Worm (Caenorhabditis elegans) whole organism, early embryonic: ENCODE results near the gene B0361.11.

Experiments used
- B0310.2 ChIP-seq: sonication (generic microtip); optimal IDR thresholded peaks from 2 replicates; lab custom pipeline; 2016; ENCODE audit warnings: mild to moderate bottlenecking, missing genetic modification characterization, missing compliant biosample characterization
- F13C5.2 ChIP-seq: sonication (generic microtip); optimal IDR thresholded peaks from 2 replicates; lab custom pipeline; 2017; ENCODE audit warnings: mild to moderate bottlenecking, missing genetic modification characterization, inconsistent platforms, missing compliant biosample characterization
- aly-1 ChIP-seq: sonication (generic microtip); optimal IDR thresholded peaks from 2 replicates; lab custom pipeline; 2016; ENCODE audit warnings: missing genetic modification characterization, missing compliant biosample characterization
- ama-1 ChIP-seq: fragments of 150-350 bp; optimal IDR thresholded peaks from 2 replicates; lab custom pipeline; 2014
- ceh-13 ChIP-seq: fragments of 200-800 bp; sonication (Bioruptor generic); optimal IDR thresholded peaks from 2 replicates; lab custom pipeline; 2018; ENCODE audit warnings: mild to moderate bottlenecking, missing genetic modification characterization, missing compliant biosample characterization
- ceh-36 ChIP-seq: sonication (generic microtip); optimal IDR thresholded peaks from 2 replicates; lab custom pipeline; 2016; ENCODE audit warnings: missing genetic modification characterization, inconsistent platforms, missing compliant biosample characterization
- ets-7 ChIP-seq: sonication (generic microtip); optimal IDR thresholded peaks from 2 replicates; lab custom pipeline; 2016; ENCODE audit warnings: missing genotype, missing genetic modification characterization, missing compliant biosample characterization
- flt-1 ChIP-seq: fragments of 200-800 bp; sonication (Bioruptor generic); IDR thresholded peaks from 2 replicates; pipeline ENCODE4 v1.3.6; 2022; ENCODE audit warnings: missing genetic modification characterization, missing compliant biosample characterization
- hmbx-1 ChIP-seq: sonication (generic microtip); optimal IDR thresholded peaks from 2 replicates; lab custom pipeline; 2016; ENCODE audit warnings: mild to moderate bottlenecking, missing genetic modification characterization, missing compliant biosample characterization
- hmg-4 ChIP-seq: fragments of 200-800 bp; sonication (Bioruptor generic); optimal IDR thresholded peaks from 2 replicates; lab custom pipeline; 2018; ENCODE audit warnings: mild to moderate bottlenecking, missing genetic modification characterization, missing compliant biosample characterization
- hnd-1 ChIP-seq: sonication (generic microtip); optimal IDR thresholded peaks from 2 replicates; lab custom pipeline; 2016; ENCODE audit warnings: missing genetic modification characterization, missing compliant biosample characterization
- pes-1 ChIP-seq: fragments of 200-800 bp; sonication (Bioruptor generic); IDR thresholded peaks from 2 replicates; pipeline ENCODE4 v1.3.6; 2022; ENCODE audit warnings: missing genetic modification reagents, missing genetic modification characterization, missing compliant biosample characterization
- scrt-1 ChIP-seq: fragments of 200-800 bp; sonication (Bioruptor generic); IDR thresholded peaks from 2 replicates; pipeline ENCODE4 v1.3.6; 2022; ENCODE audit warnings: missing genetic modification characterization, missing compliant biosample characterization
- sea-1 ChIP-seq: fragments of 200-800 bp; sonication (Bioruptor generic); conservative IDR thresholded peaks from 2 replicates; pipeline ENCODE4 v1.3.6; 2022; ENCODE audit warnings: missing genetic modification characterization, missing compliant biosample characterization
- tbx-11 ChIP-seq: fragments of 200-800 bp; sonication (Bioruptor generic); IDR thresholded peaks from 2 replicates; pipeline ENCODE4 v1.3.6; 2022; ENCODE audit warnings: missing genetic modification characterization, missing compliant biosample characterization
- tbx-37 ChIP-seq: fragments of 200-800 bp; sonication (Bioruptor generic); conservative IDR thresholded peaks from 2 replicates; pipeline ENCODE4 v1.3.6; 2022; ENCODE audit warnings: missing genetic modification reagents, missing genetic modification characterization, missing compliant biosample characterization
- tra-4 ChIP-seq: sonication (generic microtip); optimal IDR thresholded peaks from 2 replicates; lab custom pipeline; 2017; ENCODE audit warnings: missing genetic modification characterization, missing compliant biosample characterization

Gene B0361.11

DNA sequence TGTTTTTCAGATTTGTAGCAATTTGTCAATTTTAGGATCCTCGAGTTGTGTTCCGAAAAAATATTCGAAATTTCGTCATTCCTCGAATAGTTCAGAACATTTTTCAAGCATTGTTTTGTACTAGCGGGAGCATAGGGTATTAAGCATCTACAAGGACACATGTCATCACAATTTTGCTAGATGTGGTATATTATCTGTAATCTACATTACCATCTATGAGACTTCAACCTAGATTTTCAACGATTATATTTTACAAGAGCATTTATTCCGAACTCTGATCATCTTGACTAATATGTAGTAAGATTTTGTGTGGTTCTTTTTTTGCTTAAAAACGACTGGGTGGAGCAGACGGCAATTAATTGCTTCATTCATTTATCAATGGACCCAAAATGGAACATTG is 14.4 kb upstream of the B0361.11 start:
- no peak for TF ChIP-seq pes-1 (GFP tag; lab: Robert Waterston, UW)
- no peak for TF ChIP-seq ets-7 (tag; lab: Kevin White, UChicago)
- no peak for TF ChIP-seq hmg-4 (GFP tag; lab: Kevin White, UChicago)
- TF ChIP-seq tbx-11 (GFP tag; lab: Robert Waterston, UW) = no peak
- no peak for TF ChIP-seq flt-1 (GFP tag; lab: Robert Waterston, UW)
- no peak for TF ChIP-seq F13C5.2
- TF ChIP-seq ceh-36 (tag; lab: Kevin White, UChicago) = no peak
- no peak for TF ChIP-seq hmbx-1 (tag; lab: Kevin White, UChicago)
- no peak for TF ChIP-seq hnd-1 (tag; lab: Kevin White, UChicago)
- TF ChIP-seq sea-1 (GFP tag; lab: Robert Waterston, UW) = no peak
- TF ChIP-seq ama-1 = no peak
- TF ChIP-seq tra-4 (tag; lab: Kevin White, UChicago) = no peak
- no peak for TF ChIP-seq scrt-1 (GFP tag; lab: Robert Waterston, UW)

DNA sequence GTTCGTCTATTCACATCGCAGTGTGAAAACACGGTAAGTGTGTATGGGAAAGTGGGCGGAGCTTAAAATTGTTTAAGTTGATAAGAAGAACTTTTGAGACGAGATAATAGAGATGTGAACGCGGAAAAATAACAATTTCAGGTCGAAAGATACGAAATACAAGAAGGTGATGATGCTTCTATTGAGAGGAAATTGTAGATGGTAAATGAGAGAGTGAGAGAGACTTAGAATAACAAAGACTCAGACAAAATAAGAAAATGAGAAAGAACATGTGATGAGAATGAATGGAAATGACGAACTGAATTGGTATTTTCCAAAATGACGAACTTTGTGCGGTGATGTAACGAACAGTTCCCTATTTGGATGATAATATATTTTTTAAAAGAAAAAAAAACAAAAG is 6.3 kb upstream of the B0361.11 start:
- TF ChIP-seq F13C5.2 (no peak), hnd-1 (tag; lab: Kevin White, UChicago) (no peak)

DNA sequence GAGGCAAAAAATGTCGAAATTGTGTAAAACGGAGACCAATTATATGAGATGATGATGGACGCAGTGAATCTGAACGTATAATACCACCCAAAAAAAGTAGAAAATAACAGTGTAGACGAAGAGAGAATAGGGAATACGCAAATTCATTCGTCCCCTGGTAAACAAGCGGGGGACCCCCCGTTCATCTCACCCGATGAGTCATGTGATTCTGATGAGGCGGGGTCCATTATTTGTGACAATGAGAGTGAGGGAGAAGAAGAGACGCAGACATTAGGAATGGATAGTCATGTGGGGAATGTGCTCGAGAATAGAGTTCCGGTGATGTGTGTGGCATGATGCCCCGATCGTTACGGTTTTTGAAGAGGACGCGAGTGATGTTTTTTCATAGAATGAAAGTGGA is 5.3 kb upstream of the B0361.11 start:
- TF ChIP-seq tra-4 (tag; lab: Kevin White, UChicago) (no peak), hmg-4 (GFP tag; lab: Kevin White, UChicago) (peak; percentile 75), F13C5.2 (peak; percentile 43), flt-1 (GFP tag; lab: Robert Waterston, UW) (0 out of 2 replicates have a peak, but pooled peaks have one; percentile 4)

DNA sequence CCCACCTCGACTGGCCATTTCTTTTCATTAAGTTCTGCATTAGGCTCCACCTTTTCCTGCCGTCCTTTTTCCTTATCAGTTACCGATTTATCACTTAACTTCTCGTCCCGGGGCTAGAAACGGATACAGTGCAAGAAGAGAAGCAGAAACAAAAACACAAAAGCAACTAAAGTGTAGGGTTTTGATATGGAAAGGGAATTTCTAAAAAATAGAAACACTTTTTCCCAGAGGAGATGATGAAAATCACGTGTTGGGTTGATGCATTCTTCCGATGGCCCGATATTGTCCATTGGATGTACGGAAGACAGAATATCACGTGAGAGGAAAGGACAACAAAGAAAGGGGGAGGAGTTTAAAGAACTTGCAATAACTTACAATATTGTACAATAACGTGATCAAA is 4.6 kb upstream of the B0361.11 start:
- TF ChIP-seq tbx-11 (GFP tag; lab: Robert Waterston, UW) = no peak
- no peak for TF ChIP-seq ceh-13 (GFP tag; lab: Kevin White, UChicago)
- no peak for TF ChIP-seq tra-4 (tag; lab: Kevin White, UChicago)
- no peak for TF ChIP-seq hnd-1 (tag; lab: Kevin White, UChicago)
- TF ChIP-seq sea-1 (GFP tag; lab: Robert Waterston, UW) = no peak
- TF ChIP-seq scrt-1 (GFP tag; lab: Robert Waterston, UW) = no peak
- TF ChIP-seq ceh-36 (tag; lab: Kevin White, UChicago) = no peak
- no peak for TF ChIP-seq hmg-4 (GFP tag; lab: Kevin White, UChicago)
- TF ChIP-seq aly-1 (tag; lab: Kevin White, UChicago) = no peak
- no peak for TF ChIP-seq F13C5.2
- TF ChIP-seq ets-7 (tag; lab: Kevin White, UChicago) = no peak

DNA sequence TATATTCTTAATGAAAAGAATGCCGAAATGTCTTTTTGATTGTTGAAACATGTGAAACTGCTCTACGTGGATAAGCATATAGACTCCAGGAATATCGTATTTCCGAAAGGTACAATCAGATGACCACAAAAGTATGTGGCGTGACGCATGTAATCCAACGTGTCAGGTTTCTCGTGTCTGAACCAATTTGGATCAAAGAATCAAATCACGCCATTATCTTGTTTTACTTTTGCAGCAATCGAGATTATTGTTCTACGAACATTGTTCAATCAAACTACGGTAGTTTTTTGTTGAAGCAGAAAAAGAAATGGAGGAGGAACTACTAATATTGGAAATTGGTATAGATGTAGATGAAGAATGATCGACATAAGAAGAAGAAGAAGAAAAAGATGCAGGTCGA is 3.7 kb upstream of the B0361.11 start:
- TF ChIP-seq ama-1 (no peak), pes-1 (GFP tag; lab: Robert Waterston, UW) (no peak), hmbx-1 (tag; lab: Kevin White, UChicago) (no peak), tbx-11 (GFP tag; lab: Robert Waterston, UW) (no peak), scrt-1 (GFP tag; lab: Robert Waterston, UW) (no peak), sea-1 (GFP tag; lab: Robert Waterston, UW) (no peak), ceh-36 (tag; lab: Kevin White, UChicago) (no peak), ceh-13 (GFP tag; lab: Kevin White, UChicago) (no peak)

DNA sequence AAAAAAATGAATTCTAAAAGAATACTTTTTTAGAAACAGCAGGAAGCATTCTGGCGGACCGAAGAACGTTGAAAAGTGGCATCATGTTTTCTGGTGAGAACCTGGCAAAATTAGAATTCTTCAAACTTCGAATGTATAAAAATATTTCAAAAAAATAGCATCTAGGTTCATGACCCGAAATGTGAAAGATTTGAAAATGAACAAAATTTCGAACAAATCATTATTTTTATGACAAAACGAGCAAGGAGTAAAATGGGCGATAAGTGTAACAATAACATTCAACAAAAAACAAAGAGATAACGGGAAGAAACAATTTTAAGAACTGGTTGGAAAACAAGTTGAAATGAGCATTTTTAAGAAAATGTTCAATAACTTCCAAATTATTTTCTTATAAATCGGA is 2.1 kb upstream of the B0361.11 start, which contains the start of gene psd-1:
TSS of gene psd-1 (minus strand) at position 101 of the 400 bp plus-strand sequence.
- no peak for TF ChIP-seq hmg-4 (GFP tag; lab: Kevin White, UChicago)
- no peak for TF ChIP-seq aly-1 (tag; lab: Kevin White, UChicago)
- no peak for TF ChIP-seq tbx-11 (GFP tag; lab: Robert Waterston, UW)

DNA sequence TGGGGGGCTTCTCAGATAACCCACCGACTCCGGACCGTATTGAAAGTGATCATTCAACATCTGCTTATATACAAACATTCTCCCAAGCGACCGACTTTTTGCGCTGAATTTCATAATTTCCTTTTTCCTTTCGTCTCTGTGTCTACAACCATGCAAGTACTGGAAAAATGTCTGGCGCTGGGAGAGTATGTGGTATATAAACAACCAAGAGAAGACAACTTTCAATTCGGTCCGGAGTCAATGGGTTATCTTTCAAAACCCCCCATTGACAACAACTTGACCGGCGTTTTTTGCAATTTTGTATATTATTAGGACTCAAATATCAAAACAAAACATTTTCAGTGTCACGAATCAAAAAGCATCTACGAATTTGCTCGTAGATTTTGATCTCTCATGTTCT is 1.1 kb downstream of the B0361.11 start:
- no peak for TF ChIP-seq sea-1 (GFP tag; lab: Robert Waterston, UW)

DNA sequence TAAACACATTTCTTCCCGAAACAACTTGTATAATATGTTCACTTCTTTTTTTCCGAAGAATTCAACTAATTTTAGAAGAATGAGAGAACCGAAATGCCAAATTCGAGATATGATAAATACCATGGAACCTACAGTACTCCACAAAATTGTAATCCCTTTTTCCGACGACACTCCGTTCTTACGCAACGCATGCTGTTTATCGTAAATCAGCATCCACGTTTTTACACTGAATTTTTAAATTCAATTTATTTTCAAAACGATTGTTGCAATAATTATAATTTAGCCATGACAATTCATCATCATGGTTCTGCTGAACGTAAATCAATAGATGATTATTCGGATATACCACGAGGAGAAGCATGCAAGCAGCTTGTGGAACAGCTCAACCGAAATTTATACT is 3.8 kb downstream of the B0361.11 start, which contains the start of gene B0361.3:
TSS of gene B0361.3 (plus strand) at position 284 of the 400 bp plus-strand sequence.
- TF ChIP-seq hmg-4 (GFP tag; lab: Kevin White, UChicago) (no peak), sea-1 (GFP tag; lab: Robert Waterston, UW) (no peak), ceh-13 (GFP tag; lab: Kevin White, UChicago) (no peak), F13C5.2 (no peak), hmbx-1 (tag; lab: Kevin White, UChicago) (no peak), hnd-1 (tag; lab: Kevin White, UChicago) (no peak), pes-1 (GFP tag; lab: Robert Waterston, UW) (no peak), tbx-11 (GFP tag; lab: Robert Waterston, UW) (no peak), tbx-37 (GFP tag; lab: Robert Waterston, UW) (no peak), ama-1 (no peak), B0310.2 (tag; lab: Kevin White, UChicago) (no peak), tra-4 (tag; lab: Kevin White, UChicago) (no peak), scrt-1 (GFP tag; lab: Robert Waterston, UW) (no peak), aly-1 (tag; lab: Kevin White, UChicago) (no peak), flt-1 (GFP tag; lab: Robert Waterston, UW) (no peak)

DNA sequence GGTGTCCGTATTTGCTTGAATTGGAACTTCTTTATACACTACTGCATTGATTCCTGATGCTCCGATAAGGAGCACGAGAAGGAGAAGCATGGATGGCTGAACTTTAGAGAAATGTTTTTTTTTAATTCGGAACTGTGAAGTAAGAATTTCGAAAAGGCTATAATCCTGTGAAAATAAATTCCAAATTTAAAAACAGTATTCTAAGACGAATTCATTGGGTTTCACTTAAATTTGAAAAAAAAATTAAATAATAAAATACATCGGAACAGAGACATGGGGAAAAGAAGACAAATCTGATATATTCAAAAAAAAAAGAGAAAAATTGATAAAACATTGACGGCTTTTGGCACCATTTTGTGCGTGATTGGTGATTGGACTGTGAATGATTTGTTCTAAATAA is 8.4 kb downstream of the B0361.11 start, which contains the start of gene pho-5:
TSS of gene pho-5 (minus strand) at position 101 of the 400 bp plus-strand sequence.
- TF ChIP-seq tbx-11 (GFP tag; lab: Robert Waterston, UW) = no peak
